Fruit fly (Drosophila melanogaster): ENCODE measurements around the gene Spp.

Gene Spp

dm6 chr2L:522752-523151 is 21.7 kb downstream of the Spp start (continued):
- TF ChIP-seq Hr4 (GFP tag; optimal IDR thresholded peaks at IDR 0.05) (peak; percentile 43), CG8632 (GFP tag; optimal IDR thresholded peaks at IDR 0.05) (peak; percentile 50), CG3919 (GFP tag; optimal IDR thresholded peaks at IDR 0.05) (peak; percentile 63), Blimp-1 (GFP tag; optimal IDR thresholded peaks at IDR 0.05) (no peak), esn (GFP tag; optimal IDR thresholded peaks at IDR 0.05) (peak; percentile 58), CG1621 (tag; optimal IDR thresholded peaks at IDR 0.05) (no peak), svp (GFP tag) (no peak), CG15336 (GFP tag; IDR thresholded peaks at IDR 0.05) (peak; percentile 48), CG6808 (GFP tag; optimal IDR thresholded peaks at IDR 0.05) (peak; percentile 33), CG8319 (GFP tag; optimal IDR thresholded peaks at IDR 0.05) (peak; percentile 35), vri (GFP tag; optimal IDR thresholded peaks at IDR 0.05) (no peak), CG34406 (GFP tag; optimal IDR thresholded peaks at IDR 0.05) (peak; percentile 41), net (GFP tag; optimal IDR thresholded peaks at IDR 0.05) (peak; percentile 27)

- peak; percentile 42 for TF ChIP-seq svp (GFP tag)
- TF ChIP-seq Lpt (GFP tag; optimal IDR thresholded peaks at IDR 0.05), result no peak
- TF ChIP-seq CG34406 (GFP tag; optimal IDR thresholded peaks at IDR 0.05), result no peak
- TF ChIP-seq CG9139 (GFP tag; optimal IDR thresholded peaks at IDR 0.05), result no peak
- no peak for TF ChIP-seq Sox15 (GFP tag; optimal IDR thresholded peaks at IDR 0.05)
- TF ChIP-seq topi (GFP tag; optimal IDR thresholded peaks at IDR 0.05), result no peak
- TF ChIP-seq pdm3 (GFP tag; optimal IDR thresholded peaks at IDR 0.05), result peak; percentile 22
- no peak for TF ChIP-seq CG10631 (GFP tag; optimal IDR thresholded peaks at IDR 0.05)
- no peak for TF ChIP-seq acj6 (GFP tag; optimal IDR thresholded peaks at IDR 0.05)
- TF ChIP-seq CG7368 (GFP tag; optimal IDR thresholded peaks at IDR 0.05), result peak; percentile 19
- TF ChIP-seq ss (GFP tag; optimal IDR thresholded peaks at IDR 0.05), result no peak
- no peak for TF ChIP-seq Smox (GFP tag; optimal IDR thresholded peaks at IDR 0.05)
- no peak for TF ChIP-seq Sox14 (GFP tag; optimal IDR thresholded peaks at IDR 0.05)
- TF ChIP-seq CG11902 (GFP tag; optimal IDR thresholded peaks at IDR 0.05), result no peak
- no peak for TF ChIP-seq Blimp-1 (GFP tag; optimal IDR thresholded peaks at IDR 0.05)
- TF ChIP-seq CG10669 (GFP tag; optimal IDR thresholded peaks at IDR 0.05), result no peak
- no peak for TF ChIP-seq CG11294 (GFP tag; IDR thresholded peaks at IDR 0.05)
- peak; percentile 35 for TF ChIP-seq CG32006 (GFP tag; optimal IDR thresholded peaks at IDR 0.05)
- peak; percentile 23 for TF ChIP-seq vri (GFP tag; optimal IDR thresholded peaks at IDR 0.05)
- TF ChIP-seq dac (GFP tag; optimal IDR thresholded peaks at IDR 0.05), result no peak
- TF ChIP-seq CG31627 (GFP tag; optimal IDR thresholded peaks at IDR 0.05), result no peak
- no peak for TF ChIP-seq CG6854 (GFP tag; optimal IDR thresholded peaks at IDR 0.05)
- TF ChIP-seq CG16779 (tag; optimal IDR thresholded peaks at IDR 0.05), result no peak
- no peak for TF ChIP-seq CG8319 (GFP tag; optimal IDR thresholded peaks at IDR 0.05)
- no peak for TF ChIP-seq CG6276 (GFP tag; optimal IDR thresholded peaks at IDR 0.05)
- peak; percentile 43 for TF ChIP-seq Eip78C (GFP tag)
- TF ChIP-seq dsx (GFP tag; optimal IDR thresholded peaks at IDR 0.05; ENCODE audit: poor library complexity, severe bottlenecking), result no peak
- no peak for TF ChIP-seq Hr39 (GFP tag; optimal IDR thresholded peaks at IDR 0.05)
- TF ChIP-seq CG6163 (GFP tag; IDR thresholded peaks at IDR 0.05), result peak; percentile 30; the same call in 2 of the 3 replicates
- TF ChIP-seq fkh (GFP tag; optimal IDR thresholded peaks at IDR 0.05), result peak; percentile 34
- TF ChIP-seq spab (GFP tag; optimal IDR thresholded peaks at IDR 0.05), result no peak
- no peak for TF ChIP-seq Sox102F (GFP tag; optimal IDR thresholded peaks at IDR 0.05)
- no peak for TF ChIP-seq CG6808 (GFP tag; optimal IDR thresholded peaks at IDR 0.05)
- TF ChIP-seq Eip93F (GFP tag; optimal IDR thresholded peaks at IDR 0.05), result no peak
- TF ChIP-seq cyc (GFP tag; optimal IDR thresholded peaks at IDR 0.05), result no peak
- no peak for TF ChIP-seq fd85E (GFP tag; optimal IDR thresholded peaks at IDR 0.05)
- no peak for TF ChIP-seq fd59A (GFP tag; optimal IDR thresholded peaks at IDR 0.05)
- no peak for TF ChIP-seq salr (GFP tag; optimal IDR thresholded peaks at IDR 0.05)
- no peak for TF ChIP-seq CG8632 (GFP tag; optimal IDR thresholded peaks at IDR 0.05)
- no peak for TF ChIP-seq Ets96B (tag; optimal IDR thresholded peaks at IDR 0.05)
- no peak for TF ChIP-seq Met (GFP tag; optimal IDR thresholded peaks at IDR 0.05)
- no peak for TF ChIP-seq Eip75B (GFP tag; optimal IDR thresholded peaks at IDR 0.05)
- no peak for TF ChIP-seq CG3032 (tag; optimal IDR thresholded peaks at IDR 0.05)
These were observed 22.4 kb downstream of the Spp start for dm6 chr2L:521940-522632.

All from whole organism, prepupa.